Worm (Caenorhabditis elegans): ENCODE data around the gene acc-3.

DNA sequence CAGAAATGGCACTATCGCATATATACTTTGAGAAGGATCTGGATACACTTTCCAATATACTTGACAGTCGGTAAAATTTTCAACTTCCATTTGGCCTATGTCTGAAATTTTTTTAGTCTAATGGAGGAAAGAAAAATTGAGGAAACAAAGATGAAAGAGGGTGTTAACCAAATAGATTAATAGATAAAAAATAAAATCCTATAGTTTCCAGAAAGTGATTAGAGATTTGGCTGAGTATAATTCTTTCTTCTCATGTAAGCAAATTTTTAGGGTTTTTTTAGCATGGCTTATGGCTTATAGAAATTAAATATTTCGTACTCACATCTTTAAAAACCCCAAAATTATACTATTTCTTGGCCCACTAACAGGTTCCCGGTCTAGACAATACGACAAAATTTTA, 42.6 kb upstream of the acc-3 start, which contains the start of gene npr-1:
- TF ChIP-seq ama-1 (optimal IDR thresholded peaks at IDR 0.05) (no peak), zag-1 (tag; optimal IDR thresholded peaks at IDR 0.05) (no peak), ceh-82 (tag; optimal IDR thresholded peaks at IDR 0.05) (no peak), nhr-6 (tag; optimal IDR thresholded peaks at IDR 0.05) (no peak)

Data from whole organism, L2 larva.